Worm (Caenorhabditis elegans) whole organism, young adult: ENCODE measurements around the gene fbxa-211.
A peak's percentile ranks its signal among the peaks of the same experiment; 100 is the strongest.

ENCODE experiments used
- B0035.1 ChIP-seq: sonication (generic microtip); optimal IDR thresholded peaks from 2 replicates; lab custom pipeline; 2016; ENCODE audit warnings: missing genetic modification characterization, mild to moderate bottlenecking, missing compliant biosample characterization, missing genotype, missing genetic modification reagents
- B0336.3 ChIP-seq: fragments of 200-800 bp; sonication (Bioruptor generic); IDR thresholded peaks from 2 replicates; pipeline ENCODE4 v1.3.6; 2022; ENCODE audit warnings: missing genetic modification characterization, missing compliant biosample characterization
- C17E4.6 ChIP-seq: fragments of 200-800 bp; sonication (Bioruptor generic); IDR thresholded peaks from 2 replicates; pipeline ENCODE4 v1.3.6; 2022; ENCODE audit warnings: missing genetic modification reagents, missing genetic modification characterization, missing compliant biosample characterization
- F10E7.11 ChIP-seq: sonication (generic microtip); optimal IDR thresholded peaks from 2 replicates; lab custom pipeline; 2017; ENCODE audit warnings: mild to moderate bottlenecking, missing genetic modification characterization, moderate library complexity, missing compliant biosample characterization
- F23B12.7 ChIP-seq: sonication (generic microtip); optimal IDR thresholded peaks from 2 replicates; lab custom pipeline; 2017; ENCODE audit warnings: missing genetic modification characterization, mild to moderate bottlenecking, missing compliant biosample characterization, antibody characterized with exemption, moderate library complexity; ENCODE audit not compliant: insufficient read depth
- F33H1.4 ChIP-seq: fragments of 200-800 bp; sonication (Bioruptor generic); IDR thresholded peaks from 2 replicates; pipeline ENCODE4 v1.3.6; 2022; ENCODE audit warnings: missing genetic modification reagents, missing genetic modification characterization, missing compliant biosample characterization
- F37B4.10 ChIP-seq: fragments of 200-800 bp; sonication (Bioruptor generic); IDR thresholded peaks from 2 replicates; pipeline ENCODE4 v1.3.6; 2022; ENCODE audit warnings: missing genetic modification characterization, missing compliant biosample characterization
- F39B2.1 ChIP-seq: fragments of 200-800 bp; sonication (Bioruptor generic); IDR thresholded peaks from 2 replicates; pipeline ENCODE4 v1.3.6; 2022; ENCODE audit warnings: missing genetic modification reagents, missing genetic modification characterization, missing compliant biosample characterization
- F57C9.4 ChIP-seq: sonication (generic microtip); optimal IDR thresholded peaks from 2 replicates; lab custom pipeline; 2017; ENCODE audit warnings: mild to moderate bottlenecking, missing genetic modification characterization, missing compliant biosample characterization
- K11D2.4 ChIP-seq: fragments of 200-800 bp; sonication (Bioruptor generic); IDR thresholded peaks from 2 replicates; pipeline ENCODE4 v1.3.6; 2022; ENCODE audit warnings: missing genetic modification reagents, missing genetic modification characterization, missing compliant biosample characterization
- K12H6.12 ChIP-seq: fragments of 200-800 bp; sonication (Bioruptor generic); optimal IDR thresholded peaks from 2 replicates; lab custom pipeline; 2018; ENCODE audit warnings: mild to moderate bottlenecking, missing genetic modification characterization, missing compliant biosample characterization
- T07F8.4 ChIP-seq: sonication (generic microtip); optimal IDR thresholded peaks from 2 replicates; lab custom pipeline; 2016; ENCODE audit warnings: mild to moderate bottlenecking, missing genetic modification characterization, moderate library complexity, missing compliant biosample characterization
- Y95B8A.8 ChIP-seq: fragments of 200-800 bp; sonication (Bioruptor generic); IDR thresholded peaks from 2 replicates; pipeline ENCODE4 v1.3.6; 2022; ENCODE audit warnings: missing genetic modification reagents, missing genetic modification characterization, missing compliant biosample characterization
- akir-1 ChIP-seq: fragments of 200-800 bp; sonication (Bioruptor generic); optimal IDR thresholded peaks from 2 replicates; lab custom pipeline; 2018; ENCODE audit warnings: mild to moderate bottlenecking, missing genetic modification characterization, moderate library complexity, missing compliant biosample characterization
- atf-7 ChIP-seq: sonication (generic microtip); optimal IDR thresholded peaks from 2 replicates; lab custom pipeline; 2017; ENCODE audit warnings: mild to moderate bottlenecking, missing genetic modification characterization, missing compliant biosample characterization
- attf-3 ChIP-seq: fragments of 200-800 bp; sonication (Bioruptor generic); conservative IDR thresholded peaks from 2 replicates; pipeline ENCODE4 v1.3.6; 2022; ENCODE audit warnings: missing genetic modification reagents, missing genetic modification characterization, missing compliant biosample characterization
- cebp-1 ChIP-seq, 2 experiments: fragments of 200-800 bp in 1 of 2; sonication (Bioruptor generic) in 1 of 2; sonication (generic microtip) in 1 of 2; IDR thresholded peaks in 1 of 2; optimal IDR thresholded peaks in 1 of 2; 2 replicates each; pipeline versions ENCODE4 v1.3.6 to Lab custom; 2017 to 2022; ENCODE audit warnings: missing compliant biosample characterization in 2 of 2, missing genetic modification characterization in 2 of 2, mild to moderate bottlenecking in 1 of 2, missing genetic modification reagents in 1 of 2, moderate library complexity in 1 of 2
- cebp-2 ChIP-seq: fragments of 200-800 bp; sonication (Bioruptor generic); IDR thresholded peaks from 2 replicates; pipeline ENCODE4 v1.3.6; 2022; ENCODE audit warnings: missing genetic modification characterization, missing compliant biosample characterization
- ceh-91 ChIP-seq: fragments of 200-800 bp; sonication (Bioruptor generic); IDR thresholded peaks from 2 replicates; pipeline ENCODE4 v1.3.6; 2022; ENCODE audit warnings: missing genetic modification reagents, missing genetic modification characterization, missing compliant biosample characterization
- chd-7 ChIP-seq: sonication (generic microtip); optimal IDR thresholded peaks from 2 replicates; lab custom pipeline; 2016; ENCODE audit warnings: mild to moderate bottlenecking, missing genetic modification characterization, moderate library complexity, missing compliant biosample characterization
- dpff-1 ChIP-seq: sonication (generic microtip); optimal IDR thresholded peaks from 2 replicates; lab custom pipeline; 2017; ENCODE audit warnings: mild to moderate bottlenecking, missing genetic modification characterization, missing compliant biosample characterization
- dpl-1 ChIP-seq: fragments of 150-350 bp; optimal IDR thresholded peaks from 2 replicates; lab custom pipeline; 2014; ENCODE audit warnings: missing biosample characterization, missing genetic modification reagents, missing genetic modification characterization
- egl-44 ChIP-seq: fragments of 200-800 bp; sonication (Bioruptor generic); IDR thresholded peaks from 2 replicates; pipeline ENCODE4 v1.3.6; 2022; ENCODE audit warnings: missing genetic modification reagents, missing genetic modification characterization, missing compliant biosample characterization
- ekl-4 ChIP-seq: fragments of 200-800 bp; sonication (Bioruptor generic); IDR thresholded peaks from 2 replicates; pipeline ENCODE4 v1.3.6; 2022; ENCODE audit warnings: missing genetic modification reagents, missing genetic modification characterization, missing compliant biosample characterization
- hmg-20 ChIP-seq: fragments of 200-800 bp; sonication (Bioruptor generic); IDR thresholded peaks from 2 replicates; pipeline ENCODE4 v1.3.6; 2022; ENCODE audit warnings: missing genetic modification reagents, missing genetic modification characterization, missing compliant biosample characterization
- hrde-1 ChIP-seq: sonication (generic microtip); optimal IDR thresholded peaks from 2 replicates; lab custom pipeline; 2016; ENCODE audit warnings: missing genetic modification characterization, mild to moderate bottlenecking, missing compliant biosample characterization, moderate library complexity, missing genotype, missing genetic modification reagents, borderline replicate concordance
- lsl-1 ChIP-seq: fragments of 200-800 bp; sonication (Bioruptor generic); optimal IDR thresholded peaks from 2 replicates; lab custom pipeline; 2018; ENCODE audit warnings: mild to moderate bottlenecking, missing genetic modification characterization, moderate library complexity, missing compliant biosample characterization
- lsy-27 ChIP-seq: sonication (generic microtip); optimal IDR thresholded peaks from 2 replicates; lab custom pipeline; 2017; ENCODE audit warnings: missing genetic modification characterization, mild to moderate bottlenecking, missing compliant biosample characterization, antibody characterized with exemption, missing genotype, borderline replicate concordance; ENCODE audit not compliant: insufficient read depth
- madf-3 ChIP-seq: fragments of 200-800 bp; sonication (Bioruptor generic); IDR thresholded peaks from 2 replicates; pipeline ENCODE4 v1.3.6; 2022; ENCODE audit warnings: missing genetic modification reagents, missing genetic modification characterization, missing compliant biosample characterization
- madf-6 ChIP-seq: fragments of 200-800 bp; sonication (Bioruptor generic); IDR thresholded peaks from 2 replicates; pipeline ENCODE4 v1.3.6; 2022; ENCODE audit warnings: missing genetic modification reagents, missing genetic modification characterization, missing compliant biosample characterization
- mcd-1 ChIP-seq: fragments of 200-800 bp; sonication (Bioruptor generic); IDR thresholded peaks from 2 replicates; pipeline ENCODE4 v1.3.6; 2022; ENCODE audit warnings: missing genetic modification reagents, missing genetic modification characterization, missing compliant biosample characterization
- mes-4 ChIP-seq: sonication (generic microtip); optimal IDR thresholded peaks from 2 replicates; lab custom pipeline; 2016; ENCODE audit warnings: missing genotype, missing genetic modification characterization, missing compliant biosample characterization
- nfya-1 ChIP-seq: sonication (generic microtip); optimal IDR thresholded peaks from 2 replicates; lab custom pipeline; 2017; ENCODE audit warnings: antibody characterized with exemption, missing compliant biosample characterization, missing genetic modification characterization, borderline replicate concordance; ENCODE audit not compliant: insufficient read depth
- nhr-179 ChIP-seq: sonication (generic microtip); optimal IDR thresholded peaks from 2 replicates; lab custom pipeline; 2016; ENCODE audit warnings: mild to moderate bottlenecking, missing genetic modification characterization, missing compliant biosample characterization
- rcor-1 ChIP-seq: fragments of 200-800 bp; sonication (Bioruptor generic); IDR thresholded peaks from 2 replicates; pipeline ENCODE4 v1.3.6; 2022; ENCODE audit warnings: missing genetic modification reagents, missing genetic modification characterization, missing compliant biosample characterization
- sdz-38 ChIP-seq: sonication (generic microtip); optimal IDR thresholded peaks from 2 replicates; lab custom pipeline; 2016; ENCODE audit warnings: missing genotype, missing genetic modification characterization, missing compliant biosample characterization
- sea-2 ChIP-seq: fragments of 200-800 bp; sonication (Bioruptor generic); IDR thresholded peaks from 2 replicates; pipeline ENCODE4 v1.3.6; 2022; ENCODE audit warnings: missing genetic modification characterization, missing compliant biosample characterization
- snpc-1.3 ChIP-seq: sonication (generic microtip); optimal IDR thresholded peaks from 2 replicates; lab custom pipeline; 2017; ENCODE audit warnings: missing genetic modification characterization, mild to moderate bottlenecking, missing compliant biosample characterization, antibody characterized with exemption, moderate library complexity, missing genotype, missing genetic modification reagents; ENCODE audit not compliant: insufficient read depth
- snpc-3.4 ChIP-seq: sonication (generic microtip); optimal IDR thresholded peaks from 2 replicates; lab custom pipeline; 2017; ENCODE audit warnings: missing genetic modification characterization, mild to moderate bottlenecking, missing compliant biosample characterization, antibody characterized with exemption, moderate library complexity, missing genotype, missing genetic modification reagents
- snpc-4 ChIP-seq, 5 experiments: fragments of 150-350 bp in 1 of 5; sonication (generic microtip) in 4 of 5; optimal IDR thresholded peaks; 2 replicates each; lab custom pipeline; 2014 to 2018; ENCODE audit warnings: missing genetic modification characterization in 5 of 5, missing biosample characterization in 3 of 5, antibody characterized with exemption in 2 of 5, mild to moderate bottlenecking in 2 of 5, missing compliant biosample characterization in 2 of 5, missing genotype in 2 of 5, moderate library complexity in 2 of 5, missing genetic modification reagents in 1 of 5
- somi-1 ChIP-seq: fragments of 200-800 bp; sonication (Bioruptor generic); optimal IDR thresholded peaks from 2 replicates; lab custom pipeline; 2018; ENCODE audit warnings: mild to moderate bottlenecking, missing genetic modification characterization, missing compliant biosample characterization
- tlf-1 ChIP-seq: fragments of 200-800 bp; sonication (Bioruptor generic); optimal IDR thresholded peaks from 2 replicates; lab custom pipeline; 2018; ENCODE audit warnings: mild to moderate bottlenecking, missing genetic modification characterization, missing compliant biosample characterization
- unc-62 ChIP-seq: fragments of 150-350 bp; optimal IDR thresholded peaks from 2 replicates; lab custom pipeline; 2014; ENCODE audit warnings: missing biosample characterization, missing genetic modification reagents, missing genetic modification characterization
- zim-3 ChIP-seq: sonication (generic microtip); optimal IDR thresholded peaks from 2 replicates; lab custom pipeline; 2017; ENCODE audit warnings: mild to moderate bottlenecking, missing genetic modification characterization, moderate library complexity, missing compliant biosample characterization
- ztf-25 ChIP-seq: fragments of 200-800 bp; sonication (Bioruptor generic); IDR thresholded peaks from 2 replicates; pipeline ENCODE4 v1.3.6; 2022; ENCODE audit warnings: missing genetic modification reagents, missing genetic modification characterization, missing compliant biosample characterization
- ztf-26 ChIP-seq: sonication (generic microtip); optimal IDR thresholded peaks from 2 replicates; lab custom pipeline; 2017; ENCODE audit warnings: missing genetic modification characterization, missing compliant biosample characterization
- ztf-28 ChIP-seq: fragments of 200-800 bp; sonication (Bioruptor generic); IDR thresholded peaks from 2 replicates; pipeline ENCODE4 v1.3.6; 2022; ENCODE audit warnings: missing genetic modification reagents, missing genetic modification characterization, missing compliant biosample characterization

fbxa-211 gene

ce11 chrV:18079163-18079562 is 48.2 kb upstream of the fbxa-211 start (continued):
- TF ChIP-seq madf-6 (GFP tag; lab: Robert Waterston, UW) (peak; percentile 43; the same call in 1 of the 2 replicates), hrde-1 (tag; lab: Kevin White, UChicago) (no peak), chd-7 (no peak), sdz-38 (tag; lab: Kevin White, UChicago) (no peak), snpc-3.4 (tag; lab: Kevin White, UChicago) (no peak), ztf-28 (GFP tag; lab: Robert Waterston, UW) (no peak), snpc-1.3 (no peak), ceh-91 (no peak), F23B12.7 (tag; lab: Kevin White, UChicago) (no peak), ztf-25 (GFP tag; lab: Robert Waterston, UW) (no peak), Y95B8A.8 (GFP tag; lab: Robert Waterston, UW) (no peak), mcd-1 (GFP tag; lab: Robert Waterston, UW) (peak; percentile 77), snpc-4 (GFP tag; optimal IDR thresholded peaks at IDR 0.05; lab: Kevin White, UChicago) (no peak), snpc-4 (tag; optimal IDR thresholded peaks at IDR 0.05; lab: Kevin White, UChicago) (peak in 2 of 4 experiments; percentile 67 to 68), sea-2 (no peak), cebp-1 (GFP tag; IDR thresholded peaks at IDR 0.05; lab: Robert Waterston, UW) (no peak), cebp-1 (tag; optimal IDR thresholded peaks at IDR 0.05; lab: Kevin White, UChicago) (peak; percentile 58), lsl-1 (GFP tag; lab: Kevin White, UChicago) (peak; percentile 9), somi-1 (GFP tag; lab: Kevin White, UChicago) (no peak), mes-4 (no peak), madf-3 (GFP tag; lab: Robert Waterston, UW) (no peak), atf-7 (no peak), B0336.3 (GFP tag; lab: Robert Waterston, UW) (0 out of 2 replicates have a peak, but pooled peaks have one; percentile 37), tlf-1 (GFP tag; lab: Kevin White, UChicago) (no peak), dpff-1 (tag; lab: Kevin White, UChicago) (no peak), ekl-4 (GFP tag; lab: Robert Waterston, UW) (peak; percentile 45; the same call in 1 of the 2 replicates), F10E7.11 (tag; lab: Kevin White, UChicago) (no peak), K11D2.4 (GFP tag; lab: Robert Waterston, UW) (peak; percentile 64; the same call in 1 of the 2 replicates), rcor-1 (GFP tag; lab: Robert Waterston, UW) (peak; percentile 23; the same call in 1 of the 2 replicates), lsy-27 (tag; lab: Kevin White, UChicago) (no peak), nfya-1 (tag; lab: Kevin White, UChicago) (no peak), F39B2.1 (no peak), cebp-2 (GFP tag; lab: Robert Waterston, UW) (no peak), T07F8.4 (tag; lab: Kevin White, UChicago) (no peak), F33H1.4 (GFP tag; lab: Robert Waterston, UW) (no peak), K12H6.12 (tag; lab: Kevin White, UChicago) (peak; percentile 63), F37B4.10 (GFP tag; lab: Robert Waterston, UW) (no peak), akir-1 (no peak), C17E4.6 (GFP tag; lab: Robert Waterston, UW) (no peak), nhr-179 (tag; lab: Kevin White, UChicago) (no peak), B0035.1 (tag; lab: Kevin White, UChicago) (no peak), F57C9.4 (tag; lab: Kevin White, UChicago) (no peak), dpl-1 (no peak), hmg-20 (GFP tag; lab: Robert Waterston, UW) (no peak), zim-3 (tag; lab: Kevin White, UChicago) (no peak), egl-44 (GFP tag; lab: Robert Waterston, UW) (no peak), ztf-26 (tag; lab: Kevin White, UChicago) (no peak), unc-62 (no peak), attf-3 (GFP tag; lab: Robert Waterston, UW) (no peak)
